Worm (Caenorhabditis elegans) whole organism, L4/young adult: ENCODE data around the gene fbxa-163.
"Not testable (repeated sequence)": the region's sequence is repeated elsewhere in the genome, so short reads cannot be mapped to it uniquely, and the experiment has no call there.

Source experiments
- W03F9.2 ChIP-seq: fragments of 150-350 bp; optimal IDR thresholded peaks from 2 replicates; lab custom pipeline; 2014; ENCODE audit warnings: missing biosample characterization, missing genetic modification characterization
- dao-5 ChIP-seq: sonication (generic microtip); optimal IDR thresholded peaks from 2 replicates; lab custom pipeline; 2016; ENCODE audit warnings: missing genotype, missing genetic modification characterization, moderate library complexity, missing compliant biosample characterization
- him-1 ChIP-seq: sonication (generic microtip); optimal IDR thresholded peaks from 2 replicates; lab custom pipeline; 2016; ENCODE audit warnings: missing genotype, missing genetic modification reagents, missing genetic modification characterization, missing compliant biosample characterization

The fbxa-163 gene

ce11 chrII:1632216-1632615 is 21.7 kb upstream of the fbxa-163 start, which contains the start of gene C08E3.13:
C08E3.13 (minus strand) TSS chrII:1632316.
- TF ChIP-seq dao-5, him-1, W03F9.2 (tag; lab: Kevin White, UChicago): not testable (repeated sequence)

DNA sequence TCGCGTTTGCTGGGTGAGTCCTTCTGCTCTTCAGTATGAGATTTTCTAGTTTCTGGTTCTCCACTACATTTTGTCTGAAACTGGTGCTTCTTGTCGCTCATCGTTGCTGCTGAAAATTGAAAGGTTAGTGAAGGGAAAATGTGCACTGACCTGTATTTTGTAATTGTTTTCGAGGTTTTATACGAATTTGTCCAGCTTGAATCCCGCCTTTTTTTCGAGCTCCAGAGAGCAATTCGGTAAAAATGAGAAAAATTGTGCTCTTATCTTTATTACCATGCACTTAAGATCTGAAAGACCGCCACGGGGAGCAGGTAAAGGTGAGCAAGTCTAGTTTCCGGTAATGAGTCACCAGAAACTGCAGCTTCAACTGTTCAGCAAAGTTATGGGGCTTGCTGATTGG is 17.3 kb upstream of the fbxa-163 start, which contains the start of gene C08E3.15:
Gene C08E3.15 (minus strand): TSS at position 101 of the 400 bp plus-strand sequence.
- TF ChIP-seq him-1, W03F9.2, dao-5 (tag; lab: Kevin White, UChicago): not testable (repeated sequence)

- TF ChIP-seq dao-5 (tag; lab: Kevin White, UChicago), result no peak
- TF ChIP-seq W03F9.2 (tag; lab: Kevin White, UChicago), result no peak
- TF ChIP-seq him-1 (tag; lab: Kevin White, UChicago), result no peak
These were observed 15.1 kb upstream of the fbxa-163 start, which contains the start of gene C08E3.14 for ce11 chrII:1625666-1626065. C08E3.14 (plus strand) TSS chrII:1625966.

- TF ChIP-seq him-1 (tag; lab: Kevin White, UChicago) (no peak), W03F9.2 (tag; lab: Kevin White, UChicago) (no peak), dao-5 (tag; lab: Kevin White, UChicago) (no peak)
These were observed 14.0 kb upstream of the fbxa-163 start, which contains the start of gene fbxa-160 for ce11 chrII:1624572-1624971. fbxa-160 (minus strand) TSS chrII:1624672.

ce11 chrII:1621795-1622194 is 11.3 kb upstream of the fbxa-163 start:
- TF ChIP-seq dao-5 (tag; lab: Kevin White, UChicago), result no peak
- no peak for TF ChIP-seq W03F9.2 (tag; lab: Kevin White, UChicago)
- no peak for TF ChIP-seq him-1 (tag; lab: Kevin White, UChicago)

DNA sequence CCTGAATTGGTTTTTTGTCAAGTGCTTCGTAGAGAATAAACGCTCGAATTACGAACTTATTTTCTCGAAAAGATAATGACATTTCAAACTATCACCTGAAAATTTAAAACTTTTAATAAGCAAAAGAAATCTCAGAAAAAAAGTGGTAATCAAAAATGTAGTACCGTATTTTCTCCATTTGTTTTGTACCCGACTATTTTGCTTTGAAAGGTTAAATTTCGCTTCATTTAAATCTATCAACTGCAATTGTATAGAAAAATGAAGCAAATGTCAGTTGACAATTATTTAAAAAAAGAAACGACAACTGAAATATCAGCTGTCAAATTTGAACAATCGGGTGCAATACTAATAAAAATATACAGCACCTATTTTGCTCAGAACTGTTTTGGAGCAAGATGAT is 10.7 kb upstream of the fbxa-163 start, which contains the start of gene fbxa-158:
Gene fbxa-158 (minus strand): TSS at position 101 of the 400 bp plus-strand sequence.
- TF ChIP-seq dao-5 (tag; lab: Kevin White, UChicago) (no peak), W03F9.2 (tag; lab: Kevin White, UChicago) (no peak), him-1 (tag; lab: Kevin White, UChicago) (no peak)

DNA sequence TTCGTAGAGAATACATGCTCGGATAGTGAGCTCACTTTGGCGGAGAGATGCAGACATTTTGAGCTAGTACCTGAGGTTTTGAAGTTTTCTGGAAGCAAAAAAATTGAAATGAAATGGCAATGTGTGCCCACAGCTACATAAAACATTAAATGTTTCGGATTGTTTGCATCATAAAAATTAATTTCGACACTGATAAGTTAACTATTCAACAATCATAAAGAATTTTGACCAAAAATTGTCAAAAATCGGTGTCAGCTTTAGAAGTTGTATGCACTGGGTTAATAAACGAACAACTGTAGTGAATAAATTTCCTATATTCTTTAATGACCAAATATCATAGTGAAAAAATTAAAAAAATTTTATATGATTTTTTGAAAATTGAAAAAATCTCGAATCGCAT is 8.4 kb upstream of the fbxa-163 start, which contains the start of gene fbxa-166:
Gene fbxa-166 (minus strand): TSS at position 101 of the 400 bp plus-strand sequence.
- TF ChIP-seq W03F9.2 (tag; lab: Kevin White, UChicago) (no peak), dao-5 (tag; lab: Kevin White, UChicago) (no peak), him-1 (tag; lab: Kevin White, UChicago) (no peak)

- TF ChIP-seq W03F9.2 (tag; lab: Kevin White, UChicago) (no peak), dao-5 (tag; lab: Kevin White, UChicago) (no peak), him-1 (tag; lab: Kevin White, UChicago) (no peak)
These were observed 5.9 kb upstream of the fbxa-163 start, which contains the start of gene fbxa-165 for ce11 chrII:1616382-1616781. fbxa-165 (minus strand) TSS chrII:1616482.

DNA sequence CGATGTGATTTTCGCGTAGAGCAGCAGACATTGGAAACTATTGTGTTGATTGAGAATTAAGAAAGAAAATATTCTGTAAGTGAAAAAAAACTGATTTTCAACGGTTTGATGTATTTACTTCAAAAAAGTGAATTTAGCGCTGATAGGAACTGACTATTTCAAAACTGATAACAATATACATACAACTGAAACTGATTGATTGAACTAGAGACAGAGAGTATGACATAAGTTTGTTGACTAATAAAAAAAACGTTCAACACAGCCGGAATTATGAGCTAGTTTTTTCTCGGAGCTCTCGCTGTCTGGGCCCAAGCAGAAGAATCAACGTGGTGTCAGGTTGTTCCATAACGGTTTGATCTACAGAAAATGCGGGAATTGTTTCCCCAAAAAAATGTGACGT is 3.4 kb upstream of the fbxa-163 start, which contains the start of gene fbxa-164:
Gene fbxa-164 (minus strand): TSS at position 101 of the 400 bp plus-strand sequence.
- TF ChIP-seq W03F9.2 (tag; lab: Kevin White, UChicago) (no peak), him-1 (tag; lab: Kevin White, UChicago) (no peak), dao-5 (tag; lab: Kevin White, UChicago) (no peak)

DNA sequence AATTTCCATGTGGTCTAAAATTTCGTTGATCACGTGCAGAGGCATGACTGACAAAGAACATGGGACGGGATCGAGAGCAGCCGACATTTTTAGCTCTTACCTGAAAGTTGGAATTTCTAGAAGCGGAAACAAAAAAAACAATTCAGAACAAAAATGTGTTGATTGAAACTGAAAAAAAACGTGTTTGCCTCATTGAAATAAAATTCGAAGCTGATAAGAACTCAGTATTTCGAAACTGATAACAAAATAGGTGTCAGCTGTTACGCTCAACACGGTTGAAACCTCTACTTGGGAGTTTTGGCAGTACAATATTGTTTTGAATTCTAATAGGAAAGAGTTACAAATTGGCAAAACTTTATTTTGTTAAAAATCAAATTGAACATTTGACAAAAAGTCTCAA is 1.6 kb downstream of the fbxa-163 start:
- TF ChIP-seq W03F9.2 (tag; lab: Kevin White, UChicago), result no peak
- no peak for TF ChIP-seq him-1 (tag; lab: Kevin White, UChicago)
- TF ChIP-seq dao-5 (tag; lab: Kevin White, UChicago), result no peak

- no peak for TF ChIP-seq dao-5 (tag; lab: Kevin White, UChicago)
- no peak for TF ChIP-seq W03F9.2 (tag; lab: Kevin White, UChicago)
- no peak for TF ChIP-seq him-1 (tag; lab: Kevin White, UChicago)
These were observed 3.0 kb downstream of the fbxa-163 start for ce11 chrII:1607575-1607974.

DNA sequence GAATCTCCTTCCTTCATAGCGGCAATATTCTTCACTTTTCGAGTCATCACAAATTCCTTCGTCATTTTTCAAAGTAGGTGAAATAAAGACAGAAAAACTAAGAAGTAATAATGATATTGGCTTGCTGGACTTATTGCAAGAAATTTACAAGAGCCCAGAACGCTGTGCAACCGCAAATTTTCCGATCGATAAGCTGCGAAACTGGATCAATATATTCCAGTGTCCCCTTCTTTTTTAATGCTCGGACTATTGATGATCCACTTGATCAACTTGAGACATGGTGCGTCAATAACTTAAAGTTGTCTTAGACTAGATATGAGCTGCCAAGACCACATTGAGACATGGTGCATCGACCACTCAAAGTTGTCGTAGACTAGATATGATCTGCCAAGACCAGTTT is 4.5 kb downstream of the fbxa-163 start, which contains the start of gene bath-33:
Gene bath-33 (minus strand): TSS at position 101 of the 400 bp plus-strand sequence.
- no peak for TF ChIP-seq W03F9.2 (tag; lab: Kevin White, UChicago)
- no peak for TF ChIP-seq him-1 (tag; lab: Kevin White, UChicago)
- no peak for TF ChIP-seq dao-5 (tag; lab: Kevin White, UChicago)

DNA sequence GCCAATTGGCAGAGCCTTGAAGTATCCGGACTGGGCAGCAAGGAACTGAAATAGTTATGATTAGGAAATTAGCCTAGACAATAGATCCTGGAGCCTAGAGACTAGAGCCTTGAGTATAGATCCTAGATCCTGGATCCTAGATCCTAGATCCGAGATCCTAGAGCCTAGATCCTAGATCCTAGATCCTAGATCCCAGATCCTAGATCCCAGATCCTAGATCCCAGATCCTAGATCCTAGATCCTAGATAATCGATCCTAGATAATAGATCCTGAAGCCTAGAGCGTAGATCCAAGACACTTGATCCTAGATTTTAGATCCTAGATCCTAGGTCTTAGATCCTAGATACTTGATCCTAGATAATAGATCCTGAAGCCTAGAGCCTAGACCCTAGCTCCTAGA is 5.5 kb downstream of the fbxa-163 start:
- TF ChIP-seq him-1 (tag; lab: Kevin White, UChicago) (no peak), W03F9.2 (tag; lab: Kevin White, UChicago) (no peak), dao-5 (tag; lab: Kevin White, UChicago) (no peak)

- TF ChIP-seq dao-5 (tag; lab: Kevin White, UChicago) (no peak), him-1 (tag; lab: Kevin White, UChicago) (no peak), W03F9.2 (tag; lab: Kevin White, UChicago) (no peak)
These were observed 7.5 kb downstream of the fbxa-163 start for ce11 chrII:1603049-1603448.
